Worm (Caenorhabditis elegans) whole organism, L1 larva: ENCODE measurements around the gene exc-5.

Experiments
- C34B4.2 ChIP-seq: sonication (generic microtip); optimal IDR thresholded peaks from 2 replicates; lab custom pipeline; 2017; ENCODE audit warnings: mild to moderate bottlenecking, missing genetic modification characterization, missing compliant biosample characterization
- fkh-10 ChIP-seq: sonication (generic microtip); optimal IDR thresholded peaks from 2 replicates; lab custom pipeline; 2017; ENCODE audit warnings: missing biosample characterization, missing genetic modification reagents, missing genetic modification characterization
- lin-15B ChIP-seq: fragments of 150-350 bp; sonication (generic microtip); optimal IDR thresholded peaks from 3 replicates; lab custom pipeline; 2014; ENCODE audit warnings: missing biosample characterization, missing genetic modification characterization
- nhr-71 ChIP-seq: sonication (generic microtip); optimal IDR thresholded peaks from 2 replicates; lab custom pipeline; 2016; ENCODE audit warnings: mild to moderate bottlenecking, missing genetic modification characterization, moderate library complexity, missing compliant biosample characterization

DNA sequence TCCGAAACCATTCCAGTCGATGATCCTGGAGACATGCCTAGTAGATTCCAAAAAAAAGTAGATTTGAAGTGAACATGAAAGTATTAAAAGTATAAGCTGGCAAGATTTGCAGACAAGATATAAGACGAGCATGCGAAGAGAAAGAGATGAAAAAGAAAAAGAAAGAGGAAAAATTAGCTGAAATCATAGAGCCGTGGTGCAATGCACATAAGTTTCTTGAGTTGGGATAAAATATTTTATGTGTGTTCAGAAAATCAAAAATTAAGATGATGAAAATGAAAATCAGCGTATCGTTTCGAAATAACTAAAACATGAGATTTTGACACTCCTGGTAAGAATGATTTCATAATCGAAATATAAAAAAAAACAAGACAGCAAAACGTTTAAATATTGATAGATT is 31.0 kb upstream of the exc-5 start, which contains the start of gene T11B7.2:
- no peak for TF ChIP-seq lin-15B
- no peak for TF ChIP-seq fkh-10 (GFP tag; lab: Kevin White, UChicago)
- TF ChIP-seq C34B4.2 (tag; lab: Kevin White, UChicago) = no peak
- TF ChIP-seq nhr-71 (tag; lab: Kevin White, UChicago) = no peak
